Fruit fly (Drosophila melanogaster) whole organism, embryonic: Measurements from ENCODE around the gene slmo.

Experiments used
- CG17912 ChIP-seq: fragments of 200-800 bp; sonication (Bioruptor generic); optimal IDR thresholded peaks from 2 replicates; lab custom pipeline; 2018; ENCODE audit warnings: missing biosample characterization, mild to moderate bottlenecking, missing genetic modification characterization
- CG6254 ChIP-seq: fragments of 200-800 bp; sonication (Bioruptor generic); optimal IDR thresholded peaks from 3 replicates; lab custom pipeline; 2017; ENCODE audit warnings: mild to moderate bottlenecking, missing biosample characterization, missing genetic modification reagents, missing genetic modification characterization
- Dfd ChIP-seq, 2 experiments: fragments of >200 bp; optimal IDR thresholded peaks; 2 replicates each; lab custom pipeline; 2017; ENCODE audit warnings: missing biosample characterization in 2 of 2, missing genetic modification characterization in 2 of 2
- MESR4 ChIP-seq: fragments of 200-800 bp; sonication (Bioruptor generic); optimal IDR thresholded peaks from 2 replicates; lab custom pipeline; 2018; ENCODE audit warnings: missing biosample characterization, mild to moderate bottlenecking, missing genetic modification characterization, moderate library complexity
- vnd ChIP-seq: fragments of 200-800 bp; sonication (Bioruptor generic); IDR thresholded peaks from 3 replicates; pipeline ENCODE4 v1.3.6; 2022; ENCODE audit warnings: missing biosample characterization, missing genetic modification characterization; ENCODE audit not compliant: partially characterized antibody

DNA sequence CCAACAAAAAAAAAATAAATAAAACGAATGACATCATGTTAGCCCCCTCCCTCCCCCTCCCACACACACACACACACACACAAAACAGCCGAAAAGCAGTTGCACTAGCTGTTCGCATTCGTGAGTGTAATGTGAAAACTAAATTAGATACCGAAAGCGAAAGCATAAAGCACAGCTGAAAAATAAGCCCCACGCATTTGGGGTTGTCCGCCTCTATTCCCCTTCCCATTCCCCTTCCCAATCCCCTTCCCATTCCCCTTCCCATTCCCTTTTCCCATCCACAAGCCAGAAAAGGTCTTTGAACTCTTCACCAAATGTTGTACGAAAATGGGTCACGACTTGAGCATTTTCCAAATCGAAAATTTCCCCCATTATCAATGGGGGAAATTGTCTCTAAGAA, 26.8 kb upstream of the slmo start:
- no peak for TF ChIP-seq MESR4
- no peak for TF ChIP-seq Dfd (GFP tag; optimal IDR thresholded peaks at IDR 0.05; lab: Kevin White, UChicago)
- no peak for TF ChIP-seq CG17912 (GFP tag; lab: Kevin White, UChicago)
- TF ChIP-seq CG6254 (GFP tag; lab: Kevin White, UChicago) = peak; percentile 33
- TF ChIP-seq vnd (GFP tag; lab: Robert Waterston, UW) = no peak
